Worm (Caenorhabditis elegans): ENCODE results near the gene nhr-97.
"Not testable (repeated sequence)": the region's sequence is repeated elsewhere in the genome, so short reads cannot be mapped to it uniquely, and the experiment has no call there.

ce11 chrIV:9740851-9741549, 16.4 kb upstream of the nhr-97 start, which contains the start of gene gln-6:
- TF ChIP-seq unc-130 (GFP tag; optimal IDR thresholded peaks at IDR 0.05), result peak; percentile 44
- TF ChIP-seq fos-1 (tag; optimal IDR thresholded peaks at IDR 0.05); lin-38 (GFP tag; IDR thresholded peaks at IDR 0.05); nhr-76 (tag; optimal IDR thresholded peaks at IDR 0.05); mdl-1 (tag; optimal IDR thresholded peaks at IDR 0.05): not testable (repeated sequence)
